Worm (Caenorhabditis elegans): ENCODE results near the gene gcs-1.

gcs-1 gene

DNA sequence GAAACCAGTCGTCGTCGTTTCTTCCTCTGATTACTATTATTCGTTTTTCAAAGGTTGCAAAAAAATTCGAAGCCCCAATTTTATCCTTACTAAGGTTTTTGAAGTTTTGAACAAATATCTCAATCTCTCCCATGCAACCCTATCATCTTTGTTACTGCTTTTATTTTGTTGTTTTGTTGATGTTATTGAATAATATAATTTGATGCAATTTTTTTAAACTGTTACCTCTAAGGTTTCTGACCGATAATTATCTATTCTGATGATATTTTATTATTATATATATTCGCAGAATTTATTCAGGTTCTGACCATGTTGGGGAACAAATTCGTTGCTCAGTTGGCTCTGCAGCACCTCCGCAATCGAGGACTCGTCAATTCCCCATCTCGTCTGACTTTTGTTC lies 42.0 kb downstream of the gcs-1 start, which contains the start of gene ndub-2:
ndub-2 (plus strand) TSS at position 301 of the 400 bp plus-strand sequence.
- TF ChIP-seq hlh-13 (GFP tag; optimal IDR thresholded peaks at IDR 0.05) (no peak), gmeb-2 (tag; optimal IDR thresholded peaks at IDR 0.05) (no peak), unc-42 (tag; optimal IDR thresholded peaks at IDR 0.05) (no peak), ceh-18 (tag; optimal IDR thresholded peaks at IDR 0.05) (no peak), pqm-1 (tag; optimal IDR thresholded peaks at IDR 0.05) (no peak), ceh-31 (tag; optimal IDR thresholded peaks at IDR 0.05) (no peak), hlh-15 (tag; optimal IDR thresholded peaks at IDR 0.05) (no peak)

DNA sequence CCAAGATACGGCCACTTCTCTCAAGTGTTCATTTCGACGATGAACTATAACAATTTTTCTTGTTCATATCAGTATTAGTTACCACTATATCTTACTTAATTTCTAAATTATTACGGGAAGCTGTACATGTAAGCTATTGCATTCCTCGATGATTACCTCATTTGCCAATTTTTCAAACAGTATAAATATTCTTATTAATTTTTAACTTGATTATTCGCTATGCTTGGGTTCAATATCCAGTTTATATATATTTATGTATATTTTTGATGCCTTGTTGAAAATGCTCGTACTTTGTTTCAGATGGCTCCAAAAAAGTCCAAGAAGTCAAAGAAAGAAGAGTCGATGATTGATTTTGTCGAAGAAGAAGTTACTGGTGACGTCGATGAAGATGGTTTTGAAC lies 43.8 kb downstream of the gcs-1 start, which contains the start of gene F44G4.1:
F44G4.1 (plus strand) TSS at position 301 of the 400 bp plus-strand sequence.
- TF ChIP-seq dmd-4 (tag; optimal IDR thresholded peaks at IDR 0.05; ENCODE audit: borderline replicate concordance) (no peak), pax-1 (tag; optimal IDR thresholded peaks at IDR 0.05) (no peak)

DNA sequence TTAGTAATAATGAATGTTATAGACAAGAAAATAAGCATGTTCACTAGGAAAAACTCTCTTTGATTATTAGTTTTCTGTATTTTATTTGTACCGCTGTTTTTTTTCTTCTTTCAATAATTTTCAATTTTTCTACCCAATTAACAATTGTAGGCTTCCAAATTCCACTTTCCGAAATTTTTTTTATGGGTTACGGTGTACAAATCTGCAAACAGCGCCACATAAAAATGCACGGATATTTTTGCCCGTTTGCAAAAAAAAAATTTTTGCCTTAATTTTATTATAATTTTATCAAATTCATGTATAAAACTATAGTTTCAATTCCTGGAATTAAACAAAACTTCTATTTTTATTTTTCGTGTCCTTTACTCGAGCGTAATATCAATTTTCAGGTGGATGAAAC lies 45.3 kb downstream of the gcs-1 start, which contains the start of gene ooc-5:
ooc-5 (plus strand) TSS at position 381 of the 400 bp plus-strand sequence.
- TF ChIP-seq ceh-45 (GFP tag; IDR thresholded peaks at IDR 0.05) (no peak), ceh-24 (tag; optimal IDR thresholded peaks at IDR 0.05) (no peak), ztf-16 (tag; optimal IDR thresholded peaks at IDR 0.05) (no peak), C38D4.7 (GFP tag; optimal IDR thresholded peaks at IDR 0.05) (no peak), ceh-2 (tag; optimal IDR thresholded peaks at IDR 0.05) (no peak), K09A11.1 (tag; optimal IDR thresholded peaks at IDR 0.05; ENCODE audit: insufficient read depth) (no peak), elt-2 (tag; optimal IDR thresholded peaks at IDR 0.05) (no peak), ceh-9 (tag; optimal IDR thresholded peaks at IDR 0.05) (no peak), fax-1 (tag; optimal IDR thresholded peaks at IDR 0.05) (no peak), ahr-1 (tag; optimal IDR thresholded peaks at IDR 0.05) (no peak), madf-2 (tag; optimal IDR thresholded peaks at IDR 0.05) (no peak), pag-3 (tag; optimal IDR thresholded peaks at IDR 0.05; ENCODE audit: borderline replicate concordance) (no peak), che-1 (tag; optimal IDR thresholded peaks at IDR 0.05) (no peak), ets-4 (tag; optimal IDR thresholded peaks at IDR 0.05) (no peak), pqm-1 (tag; optimal IDR thresholded peaks at IDR 0.05) (no peak)

DNA sequence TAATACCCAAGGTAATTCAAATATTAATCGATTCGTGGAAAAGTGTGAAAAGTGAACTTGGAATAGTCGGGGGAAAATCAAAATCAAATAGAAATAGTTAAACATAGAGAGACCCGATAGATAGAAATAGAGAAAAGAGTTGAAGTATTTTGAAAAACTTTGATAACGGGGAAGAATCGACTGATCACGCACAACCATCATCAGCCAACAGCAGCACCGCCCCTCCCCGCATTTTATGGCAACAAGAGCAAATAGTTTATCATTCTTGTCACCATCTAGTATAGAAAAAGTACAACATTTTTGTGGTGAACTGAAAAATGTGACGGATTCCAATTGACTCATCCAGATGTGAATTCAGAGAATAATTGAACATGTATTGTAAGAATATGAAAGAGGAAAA lies 46.5 kb downstream of the gcs-1 start:
- TF ChIP-seq pat-9 (tag; optimal IDR thresholded peaks at IDR 0.05), result no peak
- no peak for TF ChIP-seq C38D4.7 (GFP tag; optimal IDR thresholded peaks at IDR 0.05)
- TF ChIP-seq ceh-14 (tag; optimal IDR thresholded peaks at IDR 0.05), result no peak
- TF ChIP-seq lin-11 (tag; optimal IDR thresholded peaks at IDR 0.05), result no peak
- no peak for TF ChIP-seq unc-42 (tag; optimal IDR thresholded peaks at IDR 0.05)
- TF ChIP-seq unc-86 (tag; optimal IDR thresholded peaks at IDR 0.05), result no peak
- TF ChIP-seq sox-2 (GFP tag; IDR thresholded peaks at IDR 0.05), result no peak
- TF ChIP-seq fax-1 (tag; optimal IDR thresholded peaks at IDR 0.05), result no peak
- TF ChIP-seq T23F11.4 (GFP tag; optimal IDR thresholded peaks at IDR 0.05), result no peak
- TF ChIP-seq sox-4 (tag; optimal IDR thresholded peaks at IDR 0.05), result no peak
- TF ChIP-seq zip-5 (tag; optimal IDR thresholded peaks at IDR 0.05), result no peak
- TF ChIP-seq hlh-13 (GFP tag; optimal IDR thresholded peaks at IDR 0.05), result no peak
- no peak for TF ChIP-seq ref-2 (tag; optimal IDR thresholded peaks at IDR 0.05)
- TF ChIP-seq tbx-7 (tag; optimal IDR thresholded peaks at IDR 0.05), result no peak

DNA sequence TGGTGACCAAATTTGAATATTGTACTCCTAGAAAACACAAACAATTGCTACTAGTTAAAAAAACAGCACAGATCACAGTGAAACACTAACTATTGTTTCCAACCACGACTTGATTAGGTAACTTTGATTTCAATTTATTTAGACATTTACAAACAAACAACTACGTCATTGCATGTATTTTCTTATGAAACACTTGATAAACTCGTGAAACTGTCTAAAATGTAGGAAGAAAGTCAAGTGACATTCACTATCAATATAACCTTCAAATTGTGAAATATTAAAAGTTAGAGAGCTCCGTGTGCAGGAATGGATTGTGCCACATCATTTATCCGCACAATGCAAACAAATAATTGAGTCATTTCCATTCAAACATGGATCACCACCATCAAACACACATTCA lies 47.8 kb downstream of the gcs-1 start:
- no peak for TF ChIP-seq syd-9 (tag; optimal IDR thresholded peaks at IDR 0.05)
- no peak for TF ChIP-seq lim-6 (tag; optimal IDR thresholded peaks at IDR 0.05)
- no peak for TF ChIP-seq unc-3 (GFP tag; conservative IDR thresholded peaks at IDR 0.05)
- no peak for TF ChIP-seq unc-3 (tag; optimal IDR thresholded peaks at IDR 0.05)
- no peak for TF ChIP-seq gmeb-2 (tag; optimal IDR thresholded peaks at IDR 0.05)
- no peak for TF ChIP-seq F13H6.1 (tag; optimal IDR thresholded peaks at IDR 0.05)
- no peak for TF ChIP-seq pax-1 (tag; optimal IDR thresholded peaks at IDR 0.05)
- no peak for TF ChIP-seq K09A11.1 (tag; optimal IDR thresholded peaks at IDR 0.05; ENCODE audit: insufficient read depth)
- no peak for TF ChIP-seq pha-2 (tag; optimal IDR thresholded peaks at IDR 0.05)
- TF ChIP-seq unc-42 (tag; optimal IDR thresholded peaks at IDR 0.05), result no peak
- TF ChIP-seq che-1 (tag; optimal IDR thresholded peaks at IDR 0.05), result no peak
- TF ChIP-seq pat-9 (tag; optimal IDR thresholded peaks at IDR 0.05), result no peak
- no peak for TF ChIP-seq ceh-2 (tag; optimal IDR thresholded peaks at IDR 0.05)
- no peak for TF ChIP-seq ceh-22 (tag; optimal IDR thresholded peaks at IDR 0.05)
- no peak for TF ChIP-seq ceh-9 (tag; optimal IDR thresholded peaks at IDR 0.05)

All from whole organism, late embryonic.